Worm (Caenorhabditis elegans): ENCODE results near the gene ugt-45.

ce11 chrIV:3752276-3752675 is 1.4 kb upstream of the ugt-45 start:
- TF ChIP-seq ama-1 (optimal IDR thresholded peaks at IDR 0.05) (no peak), F13C5.2 (tag; optimal IDR thresholded peaks at IDR 0.05) (no peak), ets-7 (tag; optimal IDR thresholded peaks at IDR 0.05) (no peak), aly-1 (tag; optimal IDR thresholded peaks at IDR 0.05) (no peak), hnd-1 (tag; optimal IDR thresholded peaks at IDR 0.05) (no peak), flt-1 (GFP tag; IDR thresholded peaks at IDR 0.05) (no peak), B0310.2 (tag; optimal IDR thresholded peaks at IDR 0.05) (no peak), tra-4 (tag; optimal IDR thresholded peaks at IDR 0.05) (no peak), hmg-4 (GFP tag; optimal IDR thresholded peaks at IDR 0.05) (no peak), tbx-37 (GFP tag; conservative IDR thresholded peaks at IDR 0.05) (no peak), ceh-36 (tag; optimal IDR thresholded peaks at IDR 0.05) (no peak)
